Fruit fly (Drosophila melanogaster) whole organism, embryonic: ENCODE measurements around the gene Rab3GAP1.

Experiments
- Adf1 ChIP-seq: fragments of 200-800 bp; sonication (Bioruptor generic); IDR thresholded peaks from 2 replicates; pipeline ENCODE4 v1.3.6; 2022; ENCODE audit warnings: missing biosample characterization, missing genetic modification characterization
- Bgb ChIP-seq: fragments of 200-800 bp; sonication (Bioruptor generic); IDR thresholded peaks from 2 replicates; pipeline ENCODE4 v1.3.6; 2022; ENCODE audit warnings: missing biosample characterization, missing genetic modification characterization; ENCODE audit not compliant: partially characterized antibody
- CG10321 ChIP-seq: fragments of 200-800 bp; sonication (Bioruptor generic); IDR thresholded peaks from 2 replicates; pipeline ENCODE4 v1.3.6; 2022; ENCODE audit warnings: missing biosample characterization, missing genetic modification characterization
- CG10959 ChIP-seq: fragments of 200-800 bp; sonication (Bioruptor generic); IDR thresholded peaks from 2 replicates; pipeline ENCODE4 v1.3.6; 2022; ENCODE audit warnings: missing biosample characterization, missing genetic modification characterization
- CG11093 ChIP-seq: fragments of 200-800 bp; sonication (Bioruptor generic); IDR thresholded peaks from 3 replicates; pipeline ENCODE4 v1.3.6; 2022; ENCODE audit warnings: missing biosample characterization, missing genetic modification characterization
- CG11560 ChIP-seq: fragments of 200-800 bp; sonication (Bioruptor generic); IDR thresholded peaks from 3 replicates; pipeline ENCODE4 v1.3.6; 2022; ENCODE audit warnings: missing biosample characterization, missing genetic modification characterization
- CG11696 ChIP-seq: fragments of 200-800 bp; sonication (Bioruptor generic); IDR thresholded peaks from 2 replicates; pipeline ENCODE4 v1.3.6; 2022; ENCODE audit warnings: missing biosample characterization, missing genetic modification characterization
- CG12769 ChIP-seq: fragments of 200-800 bp; sonication (Bioruptor generic); optimal IDR thresholded peaks from 2 replicates; lab custom pipeline; 2019; ENCODE audit warnings: missing biosample characterization, mild to moderate bottlenecking, missing genetic modification characterization, moderate library complexity
- CG1529 ChIP-seq: fragments of 200-800 bp; sonication (Bioruptor generic); optimal IDR thresholded peaks from 3 replicates; lab custom pipeline; 2018; ENCODE audit warnings: missing biosample characterization, missing genetic modification characterization
- CG1602 ChIP-seq: fragments of 200-800 bp; sonication (Bioruptor generic); optimal IDR thresholded peaks from 3 replicates; lab custom pipeline; 2016; ENCODE audit warnings: missing biosample characterization, missing genetic modification characterization
- CG16813 ChIP-seq: fragments of 200-800 bp; sonication (Bioruptor generic); IDR thresholded peaks from 3 replicates; pipeline ENCODE4 v1.3.6; 2022; ENCODE audit warnings: missing biosample characterization, missing genetic modification characterization; ENCODE audit not compliant: partially characterized antibody
- CG17186 ChIP-seq: fragments of 200-800 bp; sonication (Bioruptor generic); optimal IDR thresholded peaks from 3 replicates; lab custom pipeline; 2017; ENCODE audit warnings: missing biosample characterization, missing genetic modification reagents, missing genetic modification characterization
- CG17359 ChIP-seq: fragments of 200-800 bp; sonication (Bioruptor generic); optimal IDR thresholded peaks from 3 replicates; lab custom pipeline; 2018; ENCODE audit warnings: missing biosample characterization, mild to moderate bottlenecking, missing genetic modification characterization, moderate library complexity
- CG2199 ChIP-seq: fragments of 200-800 bp; sonication (Bioruptor generic); IDR thresholded peaks from 3 replicates; pipeline ENCODE4 v1.3.6; 2022; ENCODE audit warnings: missing biosample characterization, missing genetic modification characterization
- CG31441 ChIP-seq: fragments of 200-800 bp; sonication (Bioruptor generic); IDR thresholded peaks from 2 replicates; pipeline ENCODE4 v1.3.6; 2022; ENCODE audit warnings: missing biosample characterization, missing genetic modification characterization
- CG34422 ChIP-seq: fragments of 200-800 bp; sonication (Bioruptor generic); IDR thresholded peaks from 3 replicates; pipeline ENCODE4 v1.3.6; 2022; ENCODE audit warnings: missing biosample characterization, missing genetic modification characterization
- CG4820 ChIP-seq: fragments of 200-800 bp; sonication (Bioruptor generic); optimal IDR thresholded peaks from 3 replicates; lab custom pipeline; 2016; ENCODE audit warnings: missing biosample characterization, missing genetic modification characterization
- CG6765 ChIP-seq: fragments of 200-800 bp; sonication (Bioruptor generic); optimal IDR thresholded peaks from 3 replicates; lab custom pipeline; 2017; ENCODE audit warnings: missing biosample characterization, mild to moderate bottlenecking, missing genetic modification characterization
- CG7987 ChIP-seq: fragments of 200-800 bp; sonication (Bioruptor generic); optimal IDR thresholded peaks from 2 replicates; lab custom pipeline; 2018; ENCODE audit warnings: missing biosample characterization, mild to moderate bottlenecking, missing genetic modification characterization, moderate library complexity
- CG8290 ChIP-seq, 3 experiments: fragments of 200-800 bp; sonication (Bioruptor generic); optimal IDR thresholded peaks; 2 replicates each; lab custom pipeline; 2016 to 2019; ENCODE audit warnings: missing biosample characterization in 3 of 3, missing genetic modification characterization in 3 of 3, mild to moderate bottlenecking in 2 of 3, moderate library complexity in 1 of 3
- CG8765 ChIP-seq: fragments of 200-800 bp; sonication (Bioruptor generic); IDR thresholded peaks from 2 replicates; pipeline ENCODE4 v1.3.6; 2022; ENCODE audit warnings: missing biosample characterization, missing genetic modification characterization
- Chrac-16 ChIP-seq: fragments of 200-800 bp; sonication (Bioruptor generic); optimal IDR thresholded peaks from 3 replicates; lab custom pipeline; 2016; ENCODE audit warnings: missing biosample characterization, missing genetic modification characterization
- Dad ChIP-seq: fragments of 200-800 bp; sonication (Bioruptor generic); optimal IDR thresholded peaks from 3 replicates; lab custom pipeline; 2016; ENCODE audit warnings: missing biosample characterization, missing genetic modification characterization
- H15 ChIP-seq: fragments of 200-800 bp; sonication (Bioruptor generic); IDR thresholded peaks from 3 replicates; pipeline ENCODE4 v1.3.6; 2022; ENCODE audit warnings: missing biosample characterization, missing genetic modification characterization
- HLH4C ChIP-seq: fragments of 200-800 bp; sonication (Bioruptor generic); IDR thresholded peaks from 3 replicates; pipeline ENCODE4 v1.3.6; 2022; ENCODE audit warnings: missing biosample characterization, missing genetic modification characterization; ENCODE audit not compliant: partially characterized antibody
- Hmr ChIP-seq: fragments of 200-800 bp; sonication (Bioruptor generic); optimal IDR thresholded peaks from 3 replicates; lab custom pipeline; 2017; ENCODE audit warnings: mild to moderate bottlenecking, missing biosample characterization, missing genetic modification reagents, missing genetic modification characterization
- Hmx ChIP-seq: fragments of 200-800 bp; sonication (Bioruptor generic); optimal IDR thresholded peaks from 2 replicates; lab custom pipeline; 2016; ENCODE audit warnings: missing biosample characterization, missing genetic modification characterization
- Myb ChIP-seq: fragments of 200-800 bp; sonication (Bioruptor generic); optimal IDR thresholded peaks from 2 replicates; lab custom pipeline; 2016; ENCODE audit warnings: missing biosample characterization, missing genetic modification characterization
- Neu2 ChIP-seq: fragments of 200-800 bp; sonication (Bioruptor generic); optimal IDR thresholded peaks from 3 replicates; lab custom pipeline; 2016; ENCODE audit warnings: missing biosample characterization, missing genetic modification characterization, borderline replicate concordance
- Nf-YB ChIP-seq: fragments of 200-800 bp; sonication (Bioruptor generic); optimal IDR thresholded peaks from 3 replicates; lab custom pipeline; 2019; ENCODE audit warnings: missing biosample characterization, mild to moderate bottlenecking, missing genetic modification characterization, moderate library complexity
- Oli ChIP-seq: fragments of 200-800 bp; sonication (Bioruptor generic); optimal IDR thresholded peaks from 2 replicates; lab custom pipeline; 2018; ENCODE audit warnings: missing biosample characterization, mild to moderate bottlenecking, missing genetic modification characterization, moderate library complexity
- PHDP ChIP-seq: fragments of 200-800 bp; sonication (Bioruptor generic); optimal IDR thresholded peaks from 3 replicates; lab custom pipeline; 2018; ENCODE audit warnings: missing biosample characterization, mild to moderate bottlenecking, missing genetic modification characterization, moderate library complexity
- Sox100B ChIP-seq: fragments of 200-800 bp; sonication (Bioruptor generic); optimal IDR thresholded peaks from 3 replicates; lab custom pipeline; 2018; ENCODE audit warnings: missing biosample characterization, mild to moderate bottlenecking, missing genetic modification characterization
- Sry-δ ChIP-seq: fragments of 200-800 bp; sonication (Bioruptor generic); optimal IDR thresholded peaks from 2 replicates; lab custom pipeline; 2016; ENCODE audit warnings: missing biosample characterization, missing genetic modification characterization
- Ssrp ChIP-seq: fragments of 200-800 bp; sonication (Bioruptor generic); optimal IDR thresholded peaks from 2 replicates; lab custom pipeline; 2018; ENCODE audit warnings: missing biosample characterization, mild to moderate bottlenecking, missing genetic modification characterization, moderate library complexity
- Xbp1 ChIP-seq: fragments of 200-800 bp; sonication (Bioruptor generic); optimal IDR thresholded peaks from 3 replicates; lab custom pipeline; 2016; ENCODE audit warnings: missing biosample characterization, mild to moderate bottlenecking, missing genetic modification characterization
- bowl ChIP-seq: fragments of 200-800 bp; sonication (Bioruptor generic); IDR thresholded peaks from 2 replicates; pipeline ENCODE4 v1.3.6; 2022; ENCODE audit warnings: missing biosample characterization, missing genetic modification characterization
- cad ChIP-seq: fragments of >200 bp; optimal IDR thresholded peaks from 2 replicates; lab custom pipeline; 2017; ENCODE audit warnings: missing biosample characterization, missing genetic modification characterization
- chinmo ChIP-seq: fragments of 200-800 bp; sonication (Bioruptor generic); IDR thresholded peaks from 4 replicates; pipeline ENCODE4 v1.3.6; 2022; ENCODE audit warnings: missing biosample characterization, missing genetic modification characterization; ENCODE audit not compliant: partially characterized antibody
- chm ChIP-seq: fragments of 200-800 bp; sonication (Bioruptor generic); IDR thresholded peaks from 2 replicates; pipeline ENCODE4 v1.3.6; 2022; ENCODE audit warnings: missing biosample characterization, missing genetic modification characterization
- dimm ChIP-seq: fragments of 200-800 bp; sonication (Bioruptor generic); IDR thresholded peaks from 2 replicates; pipeline ENCODE4 v1.3.6; 2022; ENCODE audit warnings: missing biosample characterization, missing genetic modification characterization
- disco-r ChIP-seq: fragments of 200-800 bp; sonication (Bioruptor generic); optimal IDR thresholded peaks from 2 replicates; lab custom pipeline; 2016; ENCODE audit warnings: missing biosample characterization, missing genetic modification characterization
- dpn ChIP-seq, 2 experiments: fragments of 200-800 bp; sonication (Bioruptor generic); optimal IDR thresholded peaks; 3 replicates each; lab custom pipeline; 2016; ENCODE audit warnings: missing biosample characterization in 2 of 2, missing genetic modification characterization in 2 of 2
- ems ChIP-seq: fragments of 200-800 bp; sonication (Bioruptor generic); optimal IDR thresholded peaks from 3 replicates; lab custom pipeline; 2016; ENCODE audit warnings: missing biosample characterization, missing genetic modification characterization
- eve ChIP-seq, 2 experiments: fragments of >200 bp; optimal IDR thresholded peaks; 2 replicates each; lab custom pipeline; 2017; ENCODE audit warnings: missing biosample characterization in 2 of 2, missing genetic modification characterization in 2 of 2
- gce ChIP-seq: fragments of 200-800 bp; sonication (Bioruptor generic); IDR thresholded peaks from 3 replicates; pipeline ENCODE4 v1.3.6; 2022; ENCODE audit warnings: missing biosample characterization, missing genetic modification characterization
- prd ChIP-seq, 3 experiments: fragments of >200 bp in 2 of 3; fragments of 200-800 bp in 1 of 3; sonication (Bioruptor generic) in 1 of 3; optimal IDR thresholded peaks in 2 of 3; IDR thresholded peaks in 1 of 3; 2 replicates in 2 of 3; 3 replicates in 1 of 3; pipeline versions ENCODE4 v1.3.6 to Lab custom; 2017 to 2022; ENCODE audit warnings: missing biosample characterization in 1 of 3, missing genetic modification characterization in 1 of 3
- sob ChIP-seq: fragments of 200-800 bp; sonication (Bioruptor generic); IDR thresholded peaks from 2 replicates; pipeline ENCODE4 v1.3.6; 2022; ENCODE audit warnings: missing biosample characterization, missing genetic modification characterization
- sug ChIP-seq: fragments of 200-800 bp; optimal IDR thresholded peaks from 2 replicates; lab custom pipeline; 2019; ENCODE audit warnings: missing biosample characterization, mild to moderate bottlenecking, missing genetic modification characterization, moderate library complexity

The Rab3GAP1 gene

dm6 chr2L:1615753-1616152, 4.8 kb upstream of the Rab3GAP1 start (continued):
- TF ChIP-seq Oli (tag; lab: Kevin White, UChicago) (peak; percentile 67), Sry-δ (GFP tag; lab: Kevin White, UChicago) (peak; percentile 27), CG1602 (GFP tag; lab: Kevin White, UChicago) (peak; percentile 35), Neu2 (GFP tag; lab: Kevin White, UChicago) (no peak), sug (no peak), CG11093 (peak; percentile 58; the same call in 1 of the 3 replicates), chinmo (GFP tag; lab: Robert Waterston, UW) (0 out of 4 replicates have a peak, but pooled peaks have one; percentile 25), Ssrp (tag; lab: Kevin White, UChicago) (peak; percentile 61), eve (GFP tag; optimal IDR thresholded peaks at IDR 0.05; lab: Kevin White, UChicago) (no peak), H15 (GFP tag; lab: Robert Waterston, UW) (peak; percentile 30; the same call in 1 of the 3 replicates), CG31441 (peak; percentile 72), Sox100B (no peak), HLH4C (GFP tag; lab: Robert Waterston, UW) (no peak), CG16813 (GFP tag; lab: Robert Waterston, UW) (no peak), CG11560 (tag; lab: Robert Waterston, UW) (0 out of 3 replicates have a peak, but pooled peaks have one; percentile 28), bowl (GFP tag; lab: Robert Waterston, UW) (no peak), cad (GFP tag; lab: Kevin White, UChicago) (no peak), CG8290 (GFP tag; optimal IDR thresholded peaks at IDR 0.05; lab: Kevin White, UChicago) (no peak), CG8290 (tag; optimal IDR thresholded peaks at IDR 0.05; lab: Kevin White, UChicago) (peak in 1 of 2 experiments; percentile 83), CG8765 (GFP tag; lab: Robert Waterston, UW) (no peak; the same call in 1 of the 2 replicates), Nf-YB (GFP tag; lab: Kevin White, UChicago) (peak; percentile 31), CG11696 (GFP tag; lab: Robert Waterston, UW) (peak; percentile 49), CG17186 (GFP tag; lab: Kevin White, UChicago) (no peak), chm (GFP tag; lab: Robert Waterston, UW) (no peak), CG7987 (no peak), CG4820 (GFP tag; lab: Kevin White, UChicago) (peak; percentile 58), ems (GFP tag; lab: Kevin White, UChicago) (peak; percentile 40), CG10321 (GFP tag; lab: Robert Waterston, UW) (0 out of 2 replicates have a peak, but pooled peaks have one; percentile 26), dpn (GFP tag; optimal IDR thresholded peaks at IDR 0.05; lab: Kevin White, UChicago) (peak; percentile 54 to 64), Myb (GFP tag; lab: Kevin White, UChicago) (no peak), CG17359 (tag; lab: Kevin White, UChicago) (peak; percentile 82), CG10959 (GFP tag; lab: Robert Waterston, UW) (0 out of 2 replicates have a peak, but pooled peaks have one; percentile 33), Chrac-16 (GFP tag; lab: Kevin White, UChicago) (peak; percentile 30), prd (optimal IDR thresholded peaks at IDR 0.05; lab: Kevin White, UChicago) (no peak), prd (GFP tag; IDR thresholded peaks at IDR 0.05; lab: Robert Waterston, UW) (peak; percentile 74), CG12769 (tag; lab: Kevin White, UChicago) (peak; percentile 86), Bgb (GFP tag; lab: Robert Waterston, UW) (no peak), Adf1 (GFP tag; lab: Robert Waterston, UW) (peak; percentile 43; the same call in 1 of the 2 replicates), dimm (GFP tag; lab: Robert Waterston, UW) (no peak), sob (GFP tag; lab: Robert Waterston, UW) (peak; percentile 62), Dad (peak; percentile 25), Hmx (GFP tag; lab: Kevin White, UChicago) (no peak), PHDP (tag; lab: Kevin White, UChicago) (peak; percentile 66), Hmr (peak; percentile 76), disco-r (no peak), CG34422 (GFP tag; lab: Robert Waterston, UW) (peak; percentile 73), Xbp1 (GFP tag; lab: Kevin White, UChicago) (peak; percentile 61), CG2199 (GFP tag; lab: Robert Waterston, UW) (0 out of 3 replicates have a peak, but pooled peaks have one; percentile 24), CG1529 (GFP tag; lab: Kevin White, UChicago) (peak; percentile 60), gce (peak; percentile 74; the same call in 2 of the 3 replicates), CG6765 (peak; percentile 18)
